Worm (Caenorhabditis elegans) whole organism, L4/young adult: ENCODE data around the gene fat-2.

Source experiments
- W03F9.2 ChIP-seq: fragments of 150-350 bp; optimal IDR thresholded peaks from 2 replicates; lab custom pipeline; 2014; ENCODE audit warnings: missing biosample characterization, missing genetic modification characterization
- him-1 ChIP-seq: sonication (generic microtip); optimal IDR thresholded peaks from 2 replicates; lab custom pipeline; 2016; ENCODE audit warnings: missing genotype, missing genetic modification reagents, missing genetic modification characterization, missing compliant biosample characterization

DNA sequence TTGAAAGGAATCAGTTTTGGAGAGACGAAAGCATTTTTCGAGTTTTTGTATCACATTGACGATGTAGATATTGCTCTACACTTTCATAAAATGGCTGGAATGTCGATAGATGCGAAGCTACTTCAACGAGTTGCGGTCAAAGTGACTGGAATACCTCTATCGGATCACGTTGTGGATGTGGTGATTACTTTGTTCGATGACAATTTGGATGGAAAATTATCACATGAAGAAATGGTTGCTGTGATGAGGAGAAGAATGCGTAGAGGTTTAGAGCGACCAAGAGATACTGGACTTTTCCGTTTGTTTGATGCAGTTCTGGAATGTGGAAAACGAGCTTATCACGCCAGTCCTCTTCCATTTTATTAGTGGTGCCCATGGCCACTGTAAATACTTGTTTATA is 24.0 kb upstream of the fat-2 start:
- TF ChIP-seq him-1 (no peak), W03F9.2 (tag; lab: Kevin White, UChicago) (no peak)
